Worm (Caenorhabditis elegans) whole organism, L2 larva: ENCODE results near the gene ztf-30.

Source experiments
- R02D3.7 ChIP-seq: fragments of 150-350 bp; optimal IDR thresholded peaks from 2 replicates; lab custom pipeline; 2014; ENCODE audit warnings: missing biosample characterization, missing genetic modification characterization
- elt-3 ChIP-seq: sonication (generic microtip); optimal IDR thresholded peaks from 2 replicates; lab custom pipeline; 2017; ENCODE audit warnings: missing biosample characterization, missing genetic modification characterization
- nhr-10 ChIP-seq: sonication (generic microtip); optimal IDR thresholded peaks from 2 replicates; lab custom pipeline; 2017; ENCODE audit warnings: missing biosample characterization, missing genetic modification characterization
- skn-1 ChIP-seq: sonication (generic microtip); optimal IDR thresholded peaks from 2 replicates; lab custom pipeline; 2017; ENCODE audit warnings: missing biosample characterization, missing genetic modification characterization
- ztf-1 ChIP-seq: fragments of 200-800 bp; sonication (Bioruptor generic); conservative IDR thresholded peaks from 2 replicates; pipeline ENCODE4 v1.3.6; 2022; ENCODE audit warnings: missing genetic modification characterization, missing compliant biosample characterization
- ztf-11 ChIP-seq: sonication (generic microtip); optimal IDR thresholded peaks from 2 replicates; lab custom pipeline; 2017; ENCODE audit warnings: missing biosample characterization, missing genetic modification characterization

- TF ChIP-seq nhr-10 (tag; lab: Kevin White, UChicago) (no peak), skn-1 (tag; lab: Kevin White, UChicago) (no peak), ztf-1 (GFP tag; lab: Robert Waterston, UW) (no peak), ztf-11 (tag; lab: Kevin White, UChicago) (no peak), R02D3.7 (no peak), elt-3 (tag; lab: Kevin White, UChicago) (no peak)
Measured at ce11 chrIII:8605532-8605931, 7.9 kb upstream of the ztf-30 start, which contains the start of gene C06E1.1.
